Worm (Caenorhabditis elegans) whole organism, L3 larva: ENCODE data around the gene H34I24.2.

Source experiments
- ceh-28 ChIP-seq: fragments of 150-350 bp; optimal IDR thresholded peaks from 2 replicates; lab custom pipeline; 2014; ENCODE audit warnings: missing biosample characterization, missing genetic modification reagents, missing genetic modification characterization
- egl-27 ChIP-seq: sonication (generic microtip); optimal IDR thresholded peaks from 4 replicates; lab custom pipeline; 2017; ENCODE audit warnings: missing biosample characterization, missing genetic modification reagents, missing genetic modification characterization
- elt-1 ChIP-seq: fragments of 150-350 bp; optimal IDR thresholded peaks from 2 replicates; lab custom pipeline; 2014; ENCODE audit warnings: missing biosample characterization, missing genetic modification characterization
- lin-15B ChIP-seq: fragments of 150-350 bp; optimal IDR thresholded peaks from 2 replicates; lab custom pipeline; 2014; ENCODE audit warnings: missing biosample characterization, missing genetic modification characterization
- lin-39 ChIP-seq: fragments of 150-350 bp; optimal IDR thresholded peaks from 2 replicates; lab custom pipeline; 2018; ENCODE audit warnings: missing biosample characterization, missing genetic modification reagents, missing genetic modification characterization
- mml-1 ChIP-seq: fragments of 150-350 bp; sonication (generic microtip); optimal IDR thresholded peaks from 3 replicates; lab custom pipeline; 2014; ENCODE audit warnings: missing biosample characterization, missing genetic modification characterization
- nhr-12 ChIP-seq: fragments of 150-350 bp; optimal IDR thresholded peaks from 2 replicates; lab custom pipeline; 2014; ENCODE audit warnings: missing biosample characterization, missing genetic modification characterization
- unc-62 ChIP-seq: fragments of 150-350 bp; sonication (generic microtip); optimal IDR thresholded peaks from 4 replicates; lab custom pipeline; 2014; ENCODE audit warnings: missing biosample characterization, missing genetic modification reagents, missing genetic modification characterization
- zag-1 ChIP-seq: fragments of 150-350 bp; optimal IDR thresholded peaks from 2 replicates; lab custom pipeline; 2014; ENCODE audit warnings: missing biosample characterization, missing genetic modification characterization
- ztf-4 ChIP-seq: fragments of 150-350 bp; optimal IDR thresholded peaks from 2 replicates; lab custom pipeline; 2014; ENCODE audit warnings: missing biosample characterization, missing genetic modification characterization

DNA sequence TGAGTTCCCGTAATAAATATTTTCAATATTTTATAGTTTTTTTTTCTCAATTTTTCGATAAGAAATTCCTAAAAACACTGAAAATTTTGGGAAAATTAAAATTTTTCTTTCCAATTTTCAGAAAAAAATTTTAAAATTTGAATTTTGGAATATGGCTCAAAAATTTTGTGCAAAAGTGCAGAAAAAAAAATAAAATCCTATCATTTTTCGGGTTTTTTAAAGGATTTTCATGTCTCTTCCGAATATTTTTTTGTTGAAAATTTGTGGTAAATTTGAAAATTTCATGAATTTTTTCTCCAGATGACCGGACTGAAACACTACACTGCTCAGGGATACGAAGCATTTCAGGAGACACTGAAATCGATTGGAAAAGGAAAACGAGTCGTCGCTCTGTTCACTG lies 7.5 kb upstream of the H34I24.2 start, which contains the start of gene txdc-17:
- TF ChIP-seq lin-15B (tag; lab: Kevin White, UChicago), result no peak
- TF ChIP-seq ceh-28 (tag; lab: Kevin White, UChicago), result no peak
- no peak for TF ChIP-seq nhr-12
- no peak for TF ChIP-seq egl-27 (tag; lab: Kevin White, UChicago)
- no peak for TF ChIP-seq ztf-4 (tag; lab: Kevin White, UChicago)
- TF ChIP-seq mml-1 (tag; lab: Kevin White, UChicago), result no peak
- TF ChIP-seq lin-39 (tag; lab: Kevin White, UChicago), result no peak
- TF ChIP-seq unc-62 (GFP tag; lab: Kevin White, UChicago), result no peak
- TF ChIP-seq elt-1, result no peak
- no peak for TF ChIP-seq zag-1 (tag; lab: Kevin White, UChicago)
